2 worm cellular contexts compared by ENCODE assay signal in the genomic region with DNA sequence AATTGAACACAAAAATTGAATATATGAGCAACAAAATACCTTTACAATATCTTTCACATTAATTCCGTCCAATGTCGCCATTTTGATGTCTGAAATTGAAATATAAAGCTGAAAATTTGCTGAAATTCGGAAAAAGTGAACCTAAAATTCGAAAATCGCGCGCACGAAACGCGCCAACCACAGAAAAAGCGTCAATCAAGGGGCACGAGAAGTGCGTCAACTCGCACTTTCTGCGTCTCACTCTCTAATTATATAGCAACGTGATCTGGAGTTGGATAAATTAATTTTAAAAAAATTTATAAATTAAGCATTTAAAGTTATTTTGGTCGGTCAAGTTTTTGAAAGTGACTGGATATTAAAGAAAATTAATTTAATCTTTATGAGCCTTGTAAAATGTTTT.
A peak's percentile ranks its signal among the peaks of the same experiment; 100 is the strongest.
TF ChIP-seq lines count a peak whose summit lies in the region.

A gene (minus strand): TSS at position 89 of the 400 bp plus-strand sequence.

TF ChIP-seq in whole organism, L2 larva, 48 proteins besides CTCF, POLR2A, EP300 and RAD21 (continued from another document):
- peak; percentile 86 for TF ChIP-seq nhr-21 (tag; optimal IDR thresholded peaks at IDR 0.05; lab: Kevin White, UChicago)
- TF ChIP-seq ama-1 (optimal IDR thresholded peaks at IDR 0.05; lab: Kevin White, UChicago): peak; percentile 56
- TF ChIP-seq crh-2 (tag; optimal IDR thresholded peaks at IDR 0.05; lab: Kevin White, UChicago): peak; percentile 91
- peak; percentile 78 for TF ChIP-seq nhr-6 (tag; optimal IDR thresholded peaks at IDR 0.05; lab: Kevin White, UChicago)
- peak; percentile 65 for TF ChIP-seq ceh-82 (tag; optimal IDR thresholded peaks at IDR 0.05; lab: Kevin White, UChicago)
- TF ChIP-seq R02D3.7 (tag; optimal IDR thresholded peaks at IDR 0.05; lab: Kevin White, UChicago): peak; percentile 41
- peak; percentile 82 for TF ChIP-seq blmp-1 (tag; optimal IDR thresholded peaks at IDR 0.05; lab: Kevin White, UChicago; ENCODE audit: insufficient read depth)
- no peak for TF ChIP-seq nhr-23 (tag; optimal IDR thresholded peaks at IDR 0.05; lab: Kevin White, UChicago)
- TF ChIP-seq nhr-237 (tag; optimal IDR thresholded peaks at IDR 0.05; lab: Kevin White, UChicago): no peak
- TF ChIP-seq gmeb-1 (tag; optimal IDR thresholded peaks at IDR 0.05; lab: Kevin White, UChicago): peak; percentile 93
- TF ChIP-seq sem-4 (tag; optimal IDR thresholded peaks at IDR 0.05; lab: Kevin White, UChicago): peak; percentile 58
- peak; percentile 97 for TF ChIP-seq C34F6.9 (tag; optimal IDR thresholded peaks at IDR 0.05; lab: Kevin White, UChicago)
- peak; percentile 90 for TF ChIP-seq lin-13 (GFP tag; optimal IDR thresholded peaks at IDR 0.05; lab: Kevin White, UChicago)
- TF ChIP-seq nhr-129 (tag; optimal IDR thresholded peaks at IDR 0.05; lab: Kevin White, UChicago): peak; percentile 70
- TF ChIP-seq egl-27 (tag; optimal IDR thresholded peaks at IDR 0.05; lab: Kevin White, UChicago): peak; percentile 50
- peak; percentile 94 for TF ChIP-seq unc-55 (GFP tag; optimal IDR thresholded peaks at IDR 0.05; lab: Kevin White, UChicago)
- TF ChIP-seq alr-1 (tag; optimal IDR thresholded peaks at IDR 0.05; lab: Kevin White, UChicago): no peak
- no peak for TF ChIP-seq skn-1 (tag; optimal IDR thresholded peaks at IDR 0.05; lab: Kevin White, UChicago)

TF ChIP-seq in whole organism, L4 larva, 104 proteins besides CTCF, POLR2A, EP300 and RAD21 (continued from another document):
- no peak for TF ChIP-seq nhr-111 (GFP tag; optimal IDR thresholded peaks at IDR 0.05; lab: Kevin White, UChicago)
- TF ChIP-seq F49E8.2 (tag; optimal IDR thresholded peaks at IDR 0.05; lab: Kevin White, UChicago; ENCODE audit: borderline replicate concordance): peak; percentile 26
- TF ChIP-seq tra-1 (GFP tag; IDR thresholded peaks at IDR 0.05; lab: Robert Waterston, UW): peak; percentile 18; the same call in 1 of the 2 replicates
- TF ChIP-seq nhr-48 (tag; optimal IDR thresholded peaks at IDR 0.05; lab: Kevin White, UChicago): peak; percentile 26
- TF ChIP-seq aha-1 (tag; lab: Kevin White, UChicago): peak; percentile 97
- peak; percentile 23 for TF ChIP-seq ceh-32 (tag; optimal IDR thresholded peaks at IDR 0.05; lab: Kevin White, UChicago; ENCODE audit: poor library complexity)
- TF ChIP-seq hlh-30 (tag; optimal IDR thresholded peaks at IDR 0.05; lab: Kevin White, UChicago; ENCODE audit: insufficient read depth): peak; percentile 92
- TF ChIP-seq nhr-102 (tag; optimal IDR thresholded peaks at IDR 0.05; lab: Kevin White, UChicago): peak; percentile 72
- TF ChIP-seq fos-1 (tag; optimal IDR thresholded peaks at IDR 0.05; lab: Kevin White, UChicago): no peak
- no peak for TF ChIP-seq zag-1 (tag; optimal IDR thresholded peaks at IDR 0.05; lab: Kevin White, UChicago)
- TF ChIP-seq saeg-2 (GFP tag; IDR thresholded peaks at IDR 0.05; lab: Robert Waterston, UW): no peak
- TF ChIP-seq ctbp-1 (GFP tag; IDR thresholded peaks at IDR 0.05; lab: Robert Waterston, UW): peak; percentile 57; the same call in 1 of the 2 replicates
- TF ChIP-seq madf-5 (GFP tag; IDR thresholded peaks at IDR 0.05; lab: Robert Waterston, UW): no peak
- TF ChIP-seq fkh-10 (GFP tag; optimal IDR thresholded peaks at IDR 0.05; lab: Kevin White, UChicago): peak; percentile 46
- no peak for TF ChIP-seq ztf-11 (tag; optimal IDR thresholded peaks at IDR 0.05; lab: Kevin White, UChicago)
- TF ChIP-seq nhr-6 (tag; optimal IDR thresholded peaks at IDR 0.05; lab: Kevin White, UChicago): peak; percentile 81
- TF ChIP-seq nhr-11 (tag; optimal IDR thresholded peaks at IDR 0.05; lab: Kevin White, UChicago): peak; percentile 70
- TF ChIP-seq mxl-2 (GFP tag; conservative IDR thresholded peaks at IDR 0.05; lab: Robert Waterston, UW): no peak
- no peak for TF ChIP-seq Y48G9A.11 (GFP tag; IDR thresholded peaks at IDR 0.05; lab: Robert Waterston, UW)
- TF ChIP-seq unc-130 (GFP tag; optimal IDR thresholded peaks at IDR 0.05; lab: Kevin White, UChicago): peak; percentile 3
- TF ChIP-seq zfp-2 (tag; optimal IDR thresholded peaks at IDR 0.05; lab: Kevin White, UChicago): peak; percentile 21
- no peak for TF ChIP-seq daf-12 (tag; optimal IDR thresholded peaks at IDR 0.05; lab: Kevin White, UChicago)
- TF ChIP-seq unc-39 (tag; optimal IDR thresholded peaks at IDR 0.05; lab: Kevin White, UChicago): no peak
- peak in 1 of 2 experiments; percentile 91 for TF ChIP-seq unc-62 (GFP tag; optimal IDR thresholded peaks at IDR 0.05 in 1 of 2; lab: Kevin White, UChicago)
- TF ChIP-seq unc-62 (tag; optimal IDR thresholded peaks at IDR 0.05; lab: Kevin White, UChicago): no peak
- TF ChIP-seq mdl-1 (tag; optimal IDR thresholded peaks at IDR 0.05; lab: Kevin White, UChicago): peak in 1 of 2 experiments; percentile 80
- TF ChIP-seq nhr-77 (tag; optimal IDR thresholded peaks at IDR 0.05; lab: Kevin White, UChicago): peak; percentile 77
- TF ChIP-seq mes-2 (tag; optimal IDR thresholded peaks at IDR 0.05; lab: Kevin White, UChicago; ENCODE audit: poor library complexity, severe bottlenecking): no peak
- TF ChIP-seq dmd-8 (GFP tag; IDR thresholded peaks at IDR 0.05; lab: Robert Waterston, UW): no peak
- TF ChIP-seq egl-27 (tag; optimal IDR thresholded peaks at IDR 0.05; lab: Kevin White, UChicago): no peak
- no peak for TF ChIP-seq madf-9 (GFP tag; conservative IDR thresholded peaks at IDR 0.05; lab: Robert Waterston, UW)
- peak; percentile 32 for TF ChIP-seq lin-15B (tag; optimal IDR thresholded peaks at IDR 0.05; lab: Kevin White, UChicago)
- TF ChIP-seq jun-1 (tag; optimal IDR thresholded peaks at IDR 0.05; lab: Kevin White, UChicago): peak; percentile 11
- no peak for TF ChIP-seq nhr-237 (tag; optimal IDR thresholded peaks at IDR 0.05; lab: Kevin White, UChicago)
- TF ChIP-seq vab-7 (GFP tag; IDR thresholded peaks at IDR 0.05; lab: Robert Waterston, UW): no peak
- TF ChIP-seq dpl-1 (GFP tag; optimal IDR thresholded peaks at IDR 0.05; lab: Kevin White, UChicago): peak; percentile 92
- TF ChIP-seq ZK546.5 (tag; optimal IDR thresholded peaks at IDR 0.05; lab: Kevin White, UChicago): no peak
- TF ChIP-seq Y5F2A.4 (GFP tag; optimal IDR thresholded peaks at IDR 0.05; lab: Kevin White, UChicago): no peak
- peak; percentile 71 for TF ChIP-seq duxl-1 (tag; optimal IDR thresholded peaks at IDR 0.05; lab: Kevin White, UChicago; ENCODE audit: poor library complexity)
- no peak for TF ChIP-seq lin-29 (GFP tag; IDR thresholded peaks at IDR 0.05; lab: Robert Waterston, UW)
- no peak for TF ChIP-seq D1046.2 (GFP tag; IDR thresholded peaks at IDR 0.05; lab: Robert Waterston, UW)
- TF ChIP-seq ceh-82 (tag; optimal IDR thresholded peaks at IDR 0.05; lab: Kevin White, UChicago): no peak
- no peak for TF ChIP-seq Y105C5A.15 (GFP tag; IDR thresholded peaks at IDR 0.05; lab: Robert Waterston, UW)
- TF ChIP-seq arid-1 (GFP tag; conservative IDR thresholded peaks at IDR 0.05; lab: Robert Waterston, UW): peak; percentile 52; the same call in 1 of the 2 replicates
- no peak for TF ChIP-seq lin-39 (tag; optimal IDR thresholded peaks at IDR 0.05; lab: Kevin White, UChicago)
- TF ChIP-seq zip-2 (tag; optimal IDR thresholded peaks at IDR 0.05; lab: Kevin White, UChicago): no peak
- no peak for TF ChIP-seq F26F4.8 (GFP tag; conservative IDR thresholded peaks at IDR 0.05; lab: Robert Waterston, UW)
- TF ChIP-seq snpc-1.2 (GFP tag; IDR thresholded peaks at IDR 0.05; lab: Robert Waterston, UW): peak; percentile 89
- TF ChIP-seq mxl-3 (GFP tag; optimal IDR thresholded peaks at IDR 0.05; lab: Kevin White, UChicago): peak; percentile 83
- TF ChIP-seq nhr-76 (tag; optimal IDR thresholded peaks at IDR 0.05; lab: Kevin White, UChicago): no peak
- TF ChIP-seq dmd-9 (GFP tag; IDR thresholded peaks at IDR 0.05; lab: Robert Waterston, UW): 0 out of 2 replicates have a peak, but pooled peaks have one; percentile 11
- peak; percentile 85 for TF ChIP-seq rbr-2 (tag; optimal IDR thresholded peaks at IDR 0.05; lab: Kevin White, UChicago)
- TF ChIP-seq zfp-3 (GFP tag; conservative IDR thresholded peaks at IDR 0.05; lab: Robert Waterston, UW): no peak
- TF ChIP-seq lin-38 (GFP tag; IDR thresholded peaks at IDR 0.05; lab: Robert Waterston, UW): peak; percentile 84
- no peak for TF ChIP-seq set-16 (GFP tag; IDR thresholded peaks at IDR 0.05; lab: Robert Waterston, UW)
- no peak for TF ChIP-seq skn-1 (tag; optimal IDR thresholded peaks at IDR 0.05; lab: Kevin White, UChicago)
- TF ChIP-seq ceh-44 (GFP tag; IDR thresholded peaks at IDR 0.05; lab: Robert Waterston, UW): no peak
- TF ChIP-seq zip-11 (GFP tag; IDR thresholded peaks at IDR 0.05; lab: Robert Waterston, UW): no peak
- TF ChIP-seq nhr-25 (tag; optimal IDR thresholded peaks at IDR 0.05; lab: Kevin White, UChicago; ENCODE audit: borderline replicate concordance, insufficient read depth): no peak
- no peak for TF ChIP-seq Y75B8A.6 (GFP tag; IDR thresholded peaks at IDR 0.05; lab: Robert Waterston, UW)
- peak in 1 of 2 experiments; percentile 14 for TF ChIP-seq daf-16 (GFP tag; optimal IDR thresholded peaks at IDR 0.05; lab: Kevin White, UChicago)
- peak; percentile 48 for TF ChIP-seq daf-16 (tag; optimal IDR thresholded peaks at IDR 0.05; lab: Kevin White, UChicago)
- no peak for TF ChIP-seq F44E2.7 (GFP tag; IDR thresholded peaks at IDR 0.05; lab: Robert Waterston, UW)
- TF ChIP-seq lir-3 (tag; optimal IDR thresholded peaks at IDR 0.05; lab: Kevin White, UChicago): no peak
- peak; percentile 61 for TF ChIP-seq hmg-1.1 (GFP tag; IDR thresholded peaks at IDR 0.05; lab: Robert Waterston, UW)
- TF ChIP-seq lsy-2 (tag; optimal IDR thresholded peaks at IDR 0.05; lab: Kevin White, UChicago): peak; percentile 6 to 93
- TF ChIP-seq ZK337.2 (GFP tag; IDR thresholded peaks at IDR 0.05; lab: Robert Waterston, UW): no peak
- peak; percentile 82 for TF ChIP-seq T26A8.4 (GFP tag; IDR thresholded peaks at IDR 0.05; lab: Robert Waterston, UW)
- no peak for TF ChIP-seq snpc-4 (tag; optimal IDR thresholded peaks at IDR 0.05; lab: Kevin White, UChicago)
- no peak for TF ChIP-seq lin-1 (GFP tag; IDR thresholded peaks at IDR 0.05; lab: Robert Waterston, UW)
- TF ChIP-seq sdz-12 (GFP tag; optimal IDR thresholded peaks at IDR 0.05; lab: Kevin White, UChicago): no peak
- no peak for TF ChIP-seq mdt-29 (GFP tag; IDR thresholded peaks at IDR 0.05; lab: Robert Waterston, UW)
- peak; percentile 59 for TF ChIP-seq spr-3 (GFP tag; optimal IDR thresholded peaks at IDR 0.05; lab: Kevin White, UChicago)
- peak; percentile 91 for TF ChIP-seq mep-1 (tag; optimal IDR thresholded peaks at IDR 0.05; lab: Kevin White, UChicago)
- no peak for TF ChIP-seq nhr-10 (tag; optimal IDR thresholded peaks at IDR 0.05; lab: Kevin White, UChicago)
- peak; percentile 88 for TF ChIP-seq dve-1 (tag; optimal IDR thresholded peaks at IDR 0.05; lab: Kevin White, UChicago; ENCODE audit: insufficient read depth)
- no peak for TF ChIP-seq ceh-62 (tag; optimal IDR thresholded peaks at IDR 0.05; lab: Kevin White, UChicago)
- TF ChIP-seq nhr-42 (GFP tag; IDR thresholded peaks at IDR 0.05; lab: Robert Waterston, UW): peak; percentile 33; the same call in 1 of the 2 replicates
- TF ChIP-seq ztf-7 (tag; optimal IDR thresholded peaks at IDR 0.05; lab: Kevin White, UChicago): peak; percentile 55
- TF ChIP-seq lin-13 (GFP tag; optimal IDR thresholded peaks at IDR 0.05; lab: Kevin White, UChicago): peak; percentile 65
- TF ChIP-seq hif-1 (tag; optimal IDR thresholded peaks at IDR 0.05; lab: Kevin White, UChicago): peak in 1 of 2 experiments; percentile 60
- no peak for TF ChIP-seq ceh-28 (tag; optimal IDR thresholded peaks at IDR 0.05; lab: Kevin White, UChicago)
- TF ChIP-seq pqm-1 (tag; optimal IDR thresholded peaks at IDR 0.05; lab: Kevin White, UChicago): peak; percentile 5
TF ChIP-seq in whole organism, L4 larva: peak in this region for 44.
